Fruit fly (Drosophila melanogaster): ENCODE measurements around the gene Tep1.

DNA sequence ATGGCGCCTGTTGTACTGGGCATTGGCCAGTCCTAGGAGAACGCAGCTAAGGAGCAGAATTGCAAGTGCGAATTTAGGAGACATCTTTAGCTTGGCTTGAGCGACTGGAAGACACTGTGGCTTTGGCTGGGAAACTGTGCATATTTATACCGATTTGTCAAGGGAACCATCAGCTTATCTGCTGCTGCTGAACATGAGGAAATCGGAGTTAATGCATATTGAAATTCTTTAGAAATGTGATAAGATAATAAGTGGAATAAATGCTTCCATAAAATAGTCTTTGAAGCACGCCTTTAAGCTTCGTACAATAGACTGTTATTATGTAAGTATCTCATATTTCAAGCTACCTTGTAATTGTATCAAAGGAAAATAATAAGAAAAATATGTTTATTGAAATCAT, 10.5 kb downstream of the Tep1 start, which contains the start of gene CG44475:
- TF ChIP-seq Myc (optimal IDR thresholded peaks at IDR 0.05) = no peak
- TF ChIP-seq h (optimal IDR thresholded peaks at IDR 0.05) = no peak
- TF ChIP-seq insv (optimal IDR thresholded peaks at IDR 0.05) = no peak
- no peak for TF ChIP-seq Sin3A (optimal IDR thresholded peaks at IDR 0.05)
- no peak for TF ChIP-seq psq (optimal IDR thresholded peaks at IDR 0.05)
- TF ChIP-seq ttk (optimal IDR thresholded peaks at IDR 0.05) = no peak
